Fruit fly (Drosophila melanogaster) whole organism, wandering third instar larva: ENCODE measurements around the gene CG32196.
"Not testable (repeated sequence)": the region's sequence is repeated elsewhere in the genome, so short reads cannot be mapped to it uniquely, and the experiment has no call there.

Experiments used
- Abd-B ChIP-seq: fragments of >200 bp; optimal IDR thresholded peaks from 2 replicates; lab custom pipeline; 2017; ENCODE audit warnings: missing biosample characterization, missing genetic modification characterization
- CG32264 ChIP-seq: fragments of 200-800 bp; sonication (Bioruptor generic); optimal IDR thresholded peaks from 2 replicates; lab custom pipeline; 2016; ENCODE audit warnings: missing biosample characterization, missing genetic modification characterization
- CG9705 ChIP-seq: fragments of 200-800 bp; sonication (Bioruptor generic); optimal IDR thresholded peaks from 2 replicates; lab custom pipeline; 2018; ENCODE audit warnings: missing biosample characterization, mild to moderate bottlenecking, missing genetic modification characterization
- Dfd ChIP-seq: fragments of >200 bp; optimal IDR thresholded peaks from 2 replicates; lab custom pipeline; 2017; ENCODE audit warnings: missing biosample characterization, missing genetic modification characterization
- GATAd ChIP-seq: sonication (Bioruptor generic); optimal IDR thresholded peaks from 2 replicates; lab custom pipeline; 2016; ENCODE audit warnings: missing biosample characterization, missing genetic modification characterization
- Hnf4 ChIP-seq: fragments of 200-800 bp; sonication (Bioruptor generic); optimal IDR thresholded peaks from 2 replicates; lab custom pipeline; 2016; ENCODE audit warnings: missing biosample characterization, mild to moderate bottlenecking, missing genetic modification characterization
- Hr78 ChIP-seq: fragments of >200 bp; optimal IDR thresholded peaks from 2 replicates; lab custom pipeline; 2017; ENCODE audit warnings: missing biosample characterization, missing genetic modification characterization
- Hr83 ChIP-seq: fragments of 200-300 bp; sonication (Bioruptor generic); optimal IDR thresholded peaks from 2 replicates; lab custom pipeline; 2016; ENCODE audit warnings: missing biosample characterization, mild to moderate bottlenecking, missing genetic modification characterization, moderate library complexity; ENCODE audit not compliant: poor library complexity, severe bottlenecking
- Jra ChIP-seq: sonication (Bioruptor generic); optimal IDR thresholded peaks from 2 replicates; lab custom pipeline; 2016; ENCODE audit warnings: missing biosample characterization, missing genetic modification characterization
- Mio ChIP-seq: sonication (Bioruptor generic); optimal IDR thresholded peaks from 2 replicates; lab custom pipeline; 2016; ENCODE audit warnings: missing biosample characterization, missing genetic modification characterization
- Myc ChIP-seq: fragments of >200 bp; optimal IDR thresholded peaks from 2 replicates; lab custom pipeline; 2017
- Sp1 ChIP-seq: fragments of 200-800 bp; sonication (Bioruptor generic); optimal IDR thresholded peaks from 3 replicates; lab custom pipeline; 2019; ENCODE audit warnings: missing biosample characterization, mild to moderate bottlenecking, missing genetic modification characterization, moderate library complexity
- Vsx2 ChIP-seq: fragments of 200-300, 225-300 bp; sonication (Bioruptor generic); optimal IDR thresholded peaks from 2 replicates; lab custom pipeline; 2018; ENCODE audit warnings: missing biosample characterization, missing genetic modification characterization; ENCODE audit not compliant: partially characterized antibody
- br ChIP-seq: fragments of 200-800 bp; sonication (Bioruptor generic); optimal IDR thresholded peaks from 2 replicates; lab custom pipeline; 2016; ENCODE audit warnings: missing biosample characterization, missing genetic modification characterization
- dl ChIP-seq, 2 experiments: fragments of 175-275, 200-275 bp in 1 of 2; fragments of 200-275 bp in 1 of 2; sonication (Bioruptor generic); optimal IDR thresholded peaks; lab custom pipeline; 2018; ENCODE audit warnings: mild to moderate bottlenecking in 2 of 2, missing biosample characterization in 2 of 2, missing genetic modification characterization in 2 of 2, moderate library complexity in 2 of 2; ENCODE audit not compliant: partially characterized antibody in 2 of 2, insufficient read depth in 1 of 2
- dmrt93B ChIP-seq: fragments of 200-800 bp; sonication (Bioruptor generic); optimal IDR thresholded peaks from 2 replicates; lab custom pipeline; 2018; ENCODE audit warnings: missing biosample characterization, mild to moderate bottlenecking, missing genetic modification characterization
- dsf ChIP-seq: sonication (Bioruptor generic); optimal IDR thresholded peaks from 2 replicates; lab custom pipeline; 2016; ENCODE audit warnings: missing biosample characterization, missing genetic modification characterization, borderline replicate concordance
- ey ChIP-seq: fragments of 200-800 bp; sonication (Bioruptor generic); optimal IDR thresholded peaks from 2 replicates; lab custom pipeline; 2016; ENCODE audit warnings: missing biosample characterization, missing genetic modification characterization
- foxo ChIP-seq, 2 experiments: fragments of 200-800 bp; sonication (Bioruptor generic); optimal IDR thresholded peaks; 2 replicates in 1 of 2; 3 replicates in 1 of 2; lab custom pipeline; 2016 to 2017; ENCODE audit warnings: missing biosample characterization in 2 of 2, missing genetic modification characterization in 2 of 2
- fru ChIP-seq: fragments of 200-800 bp; sonication (Bioruptor generic); optimal IDR thresholded peaks from 3 replicates; lab custom pipeline; 2016; ENCODE audit warnings: missing biosample characterization, mild to moderate bottlenecking, missing genetic modification characterization
- h ChIP-seq: fragments of 200-800 bp; sonication (Bioruptor generic); optimal IDR thresholded peaks from 3 replicates; lab custom pipeline; 2016; ENCODE audit warnings: missing biosample characterization, mild to moderate bottlenecking, missing genetic modification characterization
- jim ChIP-seq: fragments of 175-275, 200-325 bp; sonication (Bioruptor generic); optimal IDR thresholded peaks from 2 replicates; lab custom pipeline; 2016; ENCODE audit warnings: missing biosample characterization, mild to moderate bottlenecking, missing genetic modification characterization
- lola ChIP-seq: fragments of >200 bp; optimal IDR thresholded peaks from 2 replicates; lab custom pipeline; 2017; ENCODE audit warnings: missing biosample characterization, missing genetic modification characterization
- pan ChIP-seq: fragments of >200 bp; optimal IDR thresholded peaks from 2 replicates; lab custom pipeline; 2017
- psq ChIP-seq: fragments of 200-800 bp; sonication (Bioruptor generic); optimal IDR thresholded peaks from 3 replicates; lab custom pipeline; 2017; ENCODE audit warnings: missing biosample characterization, mild to moderate bottlenecking, missing genetic modification characterization, moderate library complexity
- rgr ChIP-seq: fragments of 200-800 bp; sonication (Bioruptor generic); optimal IDR thresholded peaks from 3 replicates; lab custom pipeline; 2016; ENCODE audit warnings: missing biosample characterization, mild to moderate bottlenecking, missing genetic modification characterization
- sage ChIP-seq: fragments of 200-800 bp; sonication (Bioruptor generic); optimal IDR thresholded peaks from 2 replicates; lab custom pipeline; 2016; ENCODE audit warnings: missing biosample characterization, mild to moderate bottlenecking, missing genetic modification characterization
- sv ChIP-seq: fragments of 200-800 bp; sonication (Bioruptor generic); optimal IDR thresholded peaks from 3 replicates; lab custom pipeline; 2016; ENCODE audit warnings: missing biosample characterization, missing genetic modification characterization
- tai ChIP-seq: sonication (Bioruptor generic); optimal IDR thresholded peaks from 2 replicates; lab custom pipeline; 2016; ENCODE audit warnings: missing biosample characterization, missing genetic modification characterization

Gene CG32196

DNA sequence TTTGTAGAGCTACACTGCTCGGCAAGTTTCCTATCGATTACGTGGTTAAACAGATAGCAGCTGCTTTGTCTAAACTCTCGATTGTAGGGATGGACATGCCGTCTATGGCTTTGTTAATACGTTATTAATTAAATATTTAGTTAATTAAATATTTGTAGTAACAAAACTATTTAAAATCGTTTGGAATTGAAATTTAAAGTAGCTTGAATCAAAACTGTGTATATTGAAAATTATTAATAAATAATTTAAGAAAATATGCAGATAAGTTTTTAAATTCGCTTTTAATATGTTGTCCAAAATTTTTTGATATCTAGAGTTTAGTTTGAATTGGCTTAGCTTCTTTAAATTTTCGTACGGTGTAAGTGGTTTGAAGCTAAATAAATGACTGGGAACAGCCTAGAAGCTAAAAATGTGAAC lies at the start of gene CG32196:
Gene CG32196 (minus strand): TSS at position 38 of the 417 bp plus-strand sequence.
- no peak for TF ChIP-seq ey (GFP tag; lab: Kevin White, UChicago)
- no peak for TF ChIP-seq jim (GFP tag; lab: Kevin White, UChicago)
- TF ChIP-seq rgr = peak; percentile 10
- TF ChIP-seq dmrt93B (GFP tag; lab: Kevin White, UChicago) = no peak
- peak; percentile 17 for TF ChIP-seq sv (GFP tag; lab: Kevin White, UChicago)
- no peak for TF ChIP-seq tai

DNA sequence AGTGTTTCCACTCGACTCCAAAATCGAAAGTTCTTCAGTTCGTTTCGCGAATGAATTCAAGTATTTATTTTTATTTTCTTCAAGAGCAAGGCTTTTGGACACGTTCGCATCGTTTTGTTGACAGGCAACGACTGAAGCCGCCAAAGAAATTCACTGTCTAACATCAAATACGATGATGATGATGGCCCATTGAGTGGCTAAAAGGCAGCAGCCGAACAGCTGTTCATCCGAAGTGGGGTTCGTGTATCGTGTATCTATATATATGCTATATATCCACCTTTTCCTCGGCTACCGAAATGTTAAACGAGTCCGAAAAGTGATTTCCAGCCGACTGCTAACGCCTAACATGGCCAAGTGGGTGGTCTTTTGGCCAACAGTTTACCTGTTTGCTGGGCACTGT lies 41.6 kb upstream of the CG32196 start, which contains the start of gene AstC-R2:
Gene AstC-R2 (minus strand): TSS at position 133 of the 400 bp plus-strand sequence.
- TF ChIP-seq Jra (GFP tag; lab: Kevin White, UChicago) (no peak), lola (GFP tag; lab: Kevin White, UChicago) (no peak), Mio (no peak), rgr (no peak), sv (GFP tag; lab: Kevin White, UChicago) (no peak), psq (GFP tag; lab: Kevin White, UChicago) (no peak), GATAd (GFP tag; lab: Kevin White, UChicago) (no peak), Hr83 (no peak), dl (GFP tag; optimal IDR thresholded peaks at IDR 0.05; lab: Kevin White, UChicago; ENCODE audit: insufficient read depth in 1 of 2, partially characterized antibody in 2 of 2) (no peak), jim (GFP tag; lab: Kevin White, UChicago) (no peak), Abd-B (GFP tag; lab: Kevin White, UChicago) (no peak)
- TF ChIP-seq, all 38 proteins: peak for 0

DNA sequence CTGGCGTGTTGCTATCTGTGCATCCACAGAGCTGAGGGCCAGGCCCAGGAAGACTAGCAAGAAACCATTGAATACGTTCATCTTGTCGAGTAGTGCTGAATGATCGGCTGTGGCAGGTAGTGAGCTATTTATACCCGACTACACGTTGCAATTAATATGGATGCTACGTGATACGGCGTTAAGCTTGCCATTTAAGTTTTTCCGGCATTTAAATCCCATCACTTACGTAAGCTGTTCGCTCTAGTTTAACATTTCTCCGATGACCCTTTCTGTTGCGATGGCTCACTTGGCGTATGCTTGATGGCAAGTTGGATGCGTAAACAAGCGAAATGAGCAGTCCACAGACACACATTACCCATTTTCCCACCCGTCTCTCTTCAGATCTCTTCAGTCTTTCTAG lies 11.5 kb upstream of the CG32196 start, which contains the start of gene Met75Ca:
Gene Met75Ca (minus strand): TSS at position 101 of the 400 bp plus-strand sequence.
- not testable (repeated sequence) for TF ChIP-seq Sp1, sv, Abd-B (GFP tag; lab: Kevin White, UChicago)

DNA sequence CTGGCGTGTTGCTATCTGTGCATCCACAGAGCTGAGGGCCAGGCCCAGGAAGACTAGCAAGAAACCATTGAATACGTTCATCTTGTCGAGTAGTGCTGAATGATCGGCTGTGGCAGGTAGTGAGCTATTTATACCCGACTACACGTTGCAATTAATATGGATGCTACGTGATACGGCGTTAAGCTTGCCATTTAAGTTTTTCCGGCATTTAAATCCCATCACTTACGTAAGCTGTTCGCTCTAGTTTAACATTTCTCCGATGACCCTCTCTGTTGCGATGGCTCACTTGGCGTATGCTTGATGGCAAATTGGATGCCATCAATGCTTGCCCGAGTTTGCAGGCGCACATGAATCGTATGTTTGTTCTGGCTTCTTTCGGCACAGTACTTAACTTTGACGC lies 8.7 kb upstream of the CG32196 start, which contains the start of gene Met75Cb:
Gene Met75Cb (minus strand): TSS at position 101 of the 400 bp plus-strand sequence.
- TF ChIP-seq Sp1 (GFP tag; lab: Kevin White, UChicago); h; Abd-B (GFP tag; lab: Kevin White, UChicago): not testable (repeated sequence)

DNA sequence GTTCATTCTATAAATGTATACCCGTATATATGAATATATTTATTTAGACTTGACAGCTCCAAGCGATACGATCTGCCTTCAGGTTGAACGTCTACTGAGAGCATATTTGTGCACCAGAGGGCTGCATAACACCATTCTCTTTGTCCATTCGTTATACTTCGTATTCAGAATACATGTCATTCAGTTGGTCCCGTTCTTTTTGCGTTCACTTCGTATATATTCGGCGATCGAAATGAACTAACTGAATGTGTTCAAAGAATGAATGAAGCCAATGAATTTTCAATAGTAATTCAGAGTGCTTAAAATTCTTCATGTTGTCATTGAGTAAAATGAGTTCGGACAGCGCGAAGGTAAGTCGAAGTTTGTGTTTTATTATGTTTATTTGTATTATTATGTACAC lies 2.2 kb upstream of the CG32196 start, which contains the start of gene CG4306:
Gene CG4306 (minus strand): TSS at position 101 of the 400 bp plus-strand sequence.
- TF ChIP-seq dl (GFP tag; optimal IDR thresholded peaks at IDR 0.05; lab: Kevin White, UChicago; ENCODE audit: insufficient read depth in 1 of 2, partially characterized antibody in 2 of 2) (no peak), CG32264 (no peak), Myc (no peak)

DNA sequence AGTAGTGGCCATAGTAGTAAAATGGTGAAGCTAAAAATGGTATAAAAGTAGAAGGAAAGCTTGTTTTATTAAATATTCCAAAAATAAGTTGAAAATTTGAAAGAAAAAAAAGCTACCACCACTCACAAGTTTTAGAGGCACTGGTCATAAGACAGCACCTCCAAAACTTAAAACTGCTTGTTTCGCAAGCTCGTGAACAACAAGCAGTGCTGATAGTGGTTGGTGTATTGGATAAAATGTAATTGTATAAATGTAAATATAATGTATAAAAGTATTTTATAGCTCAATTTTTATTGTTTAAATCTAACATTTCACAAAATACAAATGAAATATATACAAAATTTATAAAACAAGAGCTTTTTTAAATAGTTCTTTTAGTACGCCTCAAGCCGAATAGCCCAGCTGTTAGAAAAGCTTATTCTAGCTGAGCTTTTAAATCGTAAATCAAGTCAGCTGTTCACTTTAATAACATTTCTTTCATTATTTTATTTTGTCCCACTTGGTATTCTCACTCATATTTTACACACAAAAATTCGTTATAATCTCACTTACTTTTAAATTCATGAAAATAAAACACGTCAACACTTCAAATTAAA lies 409 bp downstream of the CG32196 start:
- peak; percentile 81 for TF ChIP-seq Myc
- TF ChIP-seq jim (GFP tag; lab: Kevin White, UChicago) = no peak

DNA sequence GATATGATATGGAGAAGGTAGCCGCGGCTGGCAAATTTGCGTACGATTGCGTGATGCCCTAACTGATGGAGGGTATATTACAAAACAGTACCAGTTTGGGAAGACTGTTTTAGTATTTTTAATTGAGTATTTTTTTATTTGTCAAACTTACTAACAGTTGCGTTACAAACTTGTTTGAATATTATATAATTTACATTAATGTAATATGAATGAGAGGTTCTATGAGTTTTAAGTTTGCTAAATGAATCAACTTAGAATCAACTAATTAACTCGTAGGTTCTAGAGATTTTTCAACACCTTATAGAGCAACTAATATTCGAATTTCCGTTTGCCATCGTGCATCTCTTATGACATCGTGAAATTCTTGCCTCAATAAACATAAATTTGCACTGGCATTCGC lies 11.1 kb downstream of the CG32196 start:
- no peak for TF ChIP-seq rgr
- no peak for TF ChIP-seq dsf (GFP tag; lab: Kevin White, UChicago)
- TF ChIP-seq Hr78 (GFP tag; lab: Kevin White, UChicago) = no peak
- TF ChIP-seq br (GFP tag; lab: Kevin White, UChicago) = no peak
- no peak for TF ChIP-seq jim (GFP tag; lab: Kevin White, UChicago)
- no peak for TF ChIP-seq GATAd (GFP tag; lab: Kevin White, UChicago)
- TF ChIP-seq Hnf4 = no peak
- TF ChIP-seq ey (GFP tag; lab: Kevin White, UChicago) = no peak
- TF ChIP-seq psq (GFP tag; lab: Kevin White, UChicago) = no peak
- TF ChIP-seq Vsx2 (GFP tag; lab: Kevin White, UChicago) = no peak
- no peak for TF ChIP-seq Mio

DNA sequence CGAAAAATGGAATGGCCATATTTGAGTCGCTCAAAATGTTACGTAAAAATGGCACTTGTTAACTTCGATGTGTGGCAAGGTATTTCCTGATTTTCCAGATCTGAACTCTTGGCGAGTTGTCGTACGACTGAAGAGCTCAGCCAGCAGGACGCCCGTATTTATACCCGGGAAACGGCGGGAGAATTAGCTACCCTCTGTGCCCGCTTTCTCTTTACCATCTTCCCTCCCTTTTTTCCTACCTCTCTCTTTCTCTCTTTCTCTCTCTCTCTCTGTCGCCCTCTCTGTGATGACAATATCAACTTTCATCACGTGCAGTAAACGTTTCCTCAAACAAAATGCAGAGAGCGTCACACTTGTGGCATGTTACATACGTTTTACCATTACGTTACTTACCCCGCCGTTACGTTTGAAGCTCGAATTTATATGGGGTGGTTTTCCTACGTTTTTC lies 21.0 kb downstream of the CG32196 start, which contains the start of gene skl:
Gene skl (minus strand): TSS at position 134 of the 448 bp plus-strand sequence.
- TF ChIP-seq h (no peak), tai (no peak), ey (GFP tag; lab: Kevin White, UChicago) (no peak), Vsx2 (GFP tag; lab: Kevin White, UChicago) (no peak), pan (lab: Kevin White, UChicago) (no peak), fru (GFP tag; lab: Kevin White, UChicago) (no peak), psq (GFP tag; lab: Kevin White, UChicago) (no peak), CG9705 (no peak), foxo (GFP tag; optimal IDR thresholded peaks at IDR 0.05; lab: Kevin White, UChicago) (no peak), Dfd (GFP tag; lab: Kevin White, UChicago) (no peak), br (GFP tag; lab: Kevin White, UChicago) (no peak), sage (GFP tag; lab: Kevin White, UChicago) (no peak), CG32264 (no peak), lola (GFP tag; lab: Kevin White, UChicago) (no peak)
